Fruit fly (Drosophila melanogaster) S2 (cell line): ENCODE data around the gene CG9961.

ENCODE experiments used
- CG8478 ChIP-seq: fragments of >200 bp; optimal IDR thresholded peaks from 2 replicates; lab custom pipeline; 2018
- CTCF ChIP-seq, 2 experiments: fragments of >200 bp; optimal IDR thresholded peaks; 2 replicates each; lab custom pipeline; 2018

DNA sequence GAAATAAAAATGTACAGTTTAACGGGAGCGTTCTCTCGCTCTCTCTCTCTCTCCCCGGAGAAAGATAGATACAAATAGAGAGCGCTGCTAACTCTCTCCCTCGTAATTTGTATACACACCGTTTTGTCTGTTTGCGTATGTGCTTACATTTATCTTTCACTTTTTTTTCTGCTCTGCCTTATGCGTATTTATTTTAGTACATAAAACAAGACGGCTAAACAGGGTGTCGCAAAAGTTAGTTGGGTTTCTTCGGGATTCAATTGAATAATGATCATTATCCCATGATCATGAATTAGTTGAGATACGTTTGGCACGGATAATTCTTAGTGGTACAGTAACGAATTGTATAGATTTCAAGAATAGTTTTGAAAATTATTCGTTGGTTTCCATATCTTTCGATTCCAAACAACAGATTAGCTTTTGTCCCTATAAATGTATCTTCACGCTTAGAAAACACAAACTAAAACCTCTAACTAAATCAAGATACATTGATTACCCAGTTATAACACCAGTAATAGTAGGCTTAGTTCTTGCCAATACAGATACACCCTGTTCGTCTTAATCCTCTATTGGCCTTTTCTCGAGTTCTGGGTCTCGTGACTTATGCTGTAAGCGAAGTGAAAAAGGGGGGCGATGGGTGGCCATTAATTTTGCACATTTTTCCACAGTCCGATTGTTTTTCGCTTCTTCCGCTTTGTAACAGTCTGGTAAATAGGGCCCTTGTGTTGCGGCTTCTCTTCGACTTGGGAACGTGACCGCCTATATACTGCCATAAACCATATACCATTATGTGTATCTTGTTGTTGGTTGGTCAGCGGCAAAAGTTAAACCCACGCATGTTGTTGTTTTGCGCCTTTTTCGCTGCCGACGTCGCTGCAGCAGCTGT lies 9.9 kb upstream of the CG9961 start:
- TF ChIP-seq CTCF (optimal IDR thresholded peaks at IDR 0.05; lab: Kevin White, UChicago) (no peak), CG8478 (lab: Kevin White, UChicago) (no peak)
